Worm (Caenorhabditis elegans): ENCODE measurements around the gene Y57A10B.6.

Y57A10B.6 gene

DNA sequence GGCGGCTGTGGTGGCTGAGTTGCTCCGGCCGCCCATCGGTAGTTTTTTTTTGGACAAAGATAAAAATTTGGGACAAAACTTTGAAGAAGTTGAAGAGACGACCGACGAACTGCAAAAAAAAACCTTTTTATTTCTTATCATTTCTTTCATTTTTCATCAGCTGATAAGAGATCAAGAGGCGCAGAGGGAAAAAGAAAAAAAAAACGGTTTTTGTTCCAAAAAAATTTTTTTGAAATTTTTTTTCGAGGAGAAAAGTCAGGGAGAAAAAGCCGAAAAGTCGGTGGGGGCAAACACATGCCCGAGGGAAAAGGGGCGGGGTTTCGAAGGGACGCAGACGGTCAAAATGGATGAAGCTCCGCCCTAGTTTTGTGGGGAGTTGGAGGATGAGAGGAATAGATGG lies 37.8 kb upstream of the Y57A10B.6 start, which contains the start of gene ras-1:
Gene ras-1, minus strand, starts transcription at position 129 of the 400 bp plus-strand sequence.
- TF ChIP-seq T22C8.4 (GFP tag; IDR thresholded peaks at IDR 0.05) (no peak), ztf-23 (GFP tag; IDR thresholded peaks at IDR 0.05) (no peak)

DNA sequence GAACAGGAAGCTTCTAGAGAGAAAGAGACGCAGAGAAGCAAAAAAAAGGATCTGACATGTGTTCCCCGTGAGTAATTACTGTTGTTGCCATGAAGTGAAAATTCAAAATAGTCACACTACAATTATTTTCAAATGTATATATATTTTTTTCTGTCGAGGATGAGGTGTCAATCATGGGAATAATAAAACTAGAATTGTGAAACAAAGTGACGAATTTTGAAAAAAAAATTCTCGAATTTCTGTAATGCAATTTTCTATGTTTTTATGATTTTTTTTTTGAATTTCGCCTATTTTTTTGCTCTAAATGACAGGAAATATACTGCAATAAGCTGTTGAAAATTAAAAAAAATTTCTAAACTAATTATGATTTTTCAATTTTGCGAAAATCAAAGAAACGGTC lies 36.8 kb upstream of the Y57A10B.6 start:
- no peak for TF ChIP-seq ztf-23 (GFP tag; IDR thresholded peaks at IDR 0.05)
- TF ChIP-seq T22C8.4 (GFP tag; IDR thresholded peaks at IDR 0.05): no peak
- no peak for TF ChIP-seq flt-1 (GFP tag; IDR thresholded peaks at IDR 0.05)
- no peak for TF ChIP-seq ztf-29 (GFP tag; IDR thresholded peaks at IDR 0.05)
- TF ChIP-seq tab-1 (GFP tag; IDR thresholded peaks at IDR 0.05): no peak
- TF ChIP-seq med-1 (GFP tag; optimal IDR thresholded peaks at IDR 0.05; ENCODE audit: insufficient read depth): no peak
- TF ChIP-seq klf-2 (GFP tag; conservative IDR thresholded peaks at IDR 0.05): no peak
- no peak for TF ChIP-seq ref-1 (GFP tag; conservative IDR thresholded peaks at IDR 0.05)
- TF ChIP-seq cog-1 (tag; optimal IDR thresholded peaks at IDR 0.05): no peak

DNA sequence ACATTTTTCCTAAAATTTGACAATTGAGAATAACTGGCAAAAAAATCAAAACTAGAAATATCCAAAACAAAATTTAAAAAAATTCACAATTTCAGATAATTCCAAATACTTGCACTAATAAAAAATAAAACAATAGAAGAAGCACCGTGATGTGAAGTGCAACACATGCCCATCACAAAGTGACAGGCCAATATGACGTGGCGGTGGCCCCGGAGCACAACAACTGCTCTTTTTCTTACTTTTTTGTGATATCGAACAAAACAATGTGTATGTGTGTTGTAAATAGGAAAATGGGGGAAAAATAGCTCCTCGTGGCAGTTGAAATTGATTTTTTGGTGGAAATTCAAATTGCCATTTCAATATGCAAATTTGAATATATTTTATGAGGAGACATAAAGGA lies 36.1 kb upstream of the Y57A10B.6 start:
- TF ChIP-seq ref-1 (GFP tag; conservative IDR thresholded peaks at IDR 0.05) (no peak), cog-1 (tag; optimal IDR thresholded peaks at IDR 0.05) (no peak), flt-1 (GFP tag; IDR thresholded peaks at IDR 0.05) (no peak), T22C8.4 (GFP tag; IDR thresholded peaks at IDR 0.05) (no peak), tab-1 (GFP tag; IDR thresholded peaks at IDR 0.05) (no peak), ztf-23 (GFP tag; IDR thresholded peaks at IDR 0.05) (no peak), med-1 (GFP tag; optimal IDR thresholded peaks at IDR 0.05; ENCODE audit: insufficient read depth) (no peak), klf-2 (GFP tag; conservative IDR thresholded peaks at IDR 0.05) (no peak), ztf-29 (GFP tag; IDR thresholded peaks at IDR 0.05) (no peak)

DNA sequence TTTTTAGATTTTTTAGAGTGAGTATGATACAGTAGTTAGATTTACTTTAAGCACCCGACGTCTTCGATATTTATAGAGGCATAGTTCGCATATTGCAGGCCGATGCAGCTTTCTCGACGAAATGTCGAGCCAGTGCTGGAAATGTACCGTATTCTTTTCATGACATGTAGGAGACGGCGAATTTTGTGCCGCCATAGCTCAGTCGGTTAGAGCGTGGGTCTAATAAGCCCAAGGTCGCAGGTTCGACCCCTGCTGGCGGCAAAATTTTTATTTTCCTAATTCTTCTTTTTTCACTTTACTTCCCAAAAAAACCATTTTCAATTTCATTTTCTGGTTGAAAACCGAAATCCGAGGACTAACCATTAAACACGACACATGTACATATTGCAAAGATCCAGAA lies 27.6 kb upstream of the Y57A10B.6 start:
- TF ChIP-seq ztf-29 (GFP tag; IDR thresholded peaks at IDR 0.05): 0 out of 2 replicates have a peak, but pooled peaks have one; percentile 49
- TF ChIP-seq T22C8.4 (GFP tag; IDR thresholded peaks at IDR 0.05): no peak
- no peak for TF ChIP-seq cog-1 (tag; optimal IDR thresholded peaks at IDR 0.05)
- TF ChIP-seq ztf-23 (GFP tag; IDR thresholded peaks at IDR 0.05): no peak
- TF ChIP-seq flt-1 (GFP tag; IDR thresholded peaks at IDR 0.05): peak; percentile 73
- TF ChIP-seq ref-1 (GFP tag; conservative IDR thresholded peaks at IDR 0.05): 0 out of 2 replicates have a peak, but pooled peaks have one; percentile 29
- no peak for TF ChIP-seq med-1 (GFP tag; optimal IDR thresholded peaks at IDR 0.05; ENCODE audit: insufficient read depth)
- no peak for TF ChIP-seq klf-2 (GFP tag; conservative IDR thresholded peaks at IDR 0.05)
- no peak for TF ChIP-seq tab-1 (GFP tag; IDR thresholded peaks at IDR 0.05)

DNA sequence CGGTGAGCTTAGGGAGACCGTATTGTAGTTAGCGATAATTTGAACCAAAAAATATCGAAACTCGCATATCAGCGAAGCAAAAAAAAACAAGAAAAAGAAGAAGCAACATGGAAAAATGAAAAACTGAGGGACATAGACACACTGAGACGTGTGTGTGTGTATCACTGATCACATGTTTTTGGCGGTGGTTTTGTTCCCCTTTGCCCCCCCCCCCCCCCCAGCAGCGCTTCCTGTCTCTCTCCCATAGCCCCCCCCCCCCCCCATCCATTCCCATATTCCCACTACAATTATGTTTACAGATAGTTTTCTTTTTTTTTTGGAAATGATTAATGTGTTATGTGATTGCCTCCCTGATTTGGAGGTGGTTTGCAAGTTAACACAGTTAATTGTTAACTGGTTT lies 20.7 kb upstream of the Y57A10B.6 start:
- TF ChIP-seq ref-1 (GFP tag; conservative IDR thresholded peaks at IDR 0.05) (no peak), flt-1 (GFP tag; IDR thresholded peaks at IDR 0.05) (no peak), cog-1 (tag; optimal IDR thresholded peaks at IDR 0.05) (no peak), ztf-29 (GFP tag; IDR thresholded peaks at IDR 0.05) (no peak), klf-2 (GFP tag; conservative IDR thresholded peaks at IDR 0.05) (no peak), T22C8.4 (GFP tag; IDR thresholded peaks at IDR 0.05) (no peak)

DNA sequence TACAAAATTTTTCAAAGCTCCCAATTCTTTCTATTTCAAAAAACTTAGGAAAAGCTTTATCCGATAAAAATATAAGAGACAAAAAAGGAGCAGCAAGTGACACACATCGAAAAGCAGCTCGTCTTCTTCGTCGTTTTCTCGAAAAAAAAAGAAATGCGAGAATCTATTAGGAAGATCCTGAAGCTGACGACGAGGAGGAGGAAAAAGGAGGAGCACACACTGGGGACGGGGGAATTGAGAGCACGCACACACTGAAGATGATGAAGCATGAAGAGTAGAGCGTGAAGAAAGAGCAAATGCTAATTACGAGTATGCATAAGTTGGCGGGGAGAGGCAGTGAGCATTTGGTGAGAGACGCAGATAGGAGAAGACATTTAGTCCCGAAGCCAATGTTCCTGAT lies 16.0 kb upstream of the Y57A10B.6 start:
- TF ChIP-seq tab-1 (GFP tag; IDR thresholded peaks at IDR 0.05): no peak
- no peak for TF ChIP-seq cog-1 (tag; optimal IDR thresholded peaks at IDR 0.05)
- no peak for TF ChIP-seq med-1 (GFP tag; optimal IDR thresholded peaks at IDR 0.05; ENCODE audit: insufficient read depth)

DNA sequence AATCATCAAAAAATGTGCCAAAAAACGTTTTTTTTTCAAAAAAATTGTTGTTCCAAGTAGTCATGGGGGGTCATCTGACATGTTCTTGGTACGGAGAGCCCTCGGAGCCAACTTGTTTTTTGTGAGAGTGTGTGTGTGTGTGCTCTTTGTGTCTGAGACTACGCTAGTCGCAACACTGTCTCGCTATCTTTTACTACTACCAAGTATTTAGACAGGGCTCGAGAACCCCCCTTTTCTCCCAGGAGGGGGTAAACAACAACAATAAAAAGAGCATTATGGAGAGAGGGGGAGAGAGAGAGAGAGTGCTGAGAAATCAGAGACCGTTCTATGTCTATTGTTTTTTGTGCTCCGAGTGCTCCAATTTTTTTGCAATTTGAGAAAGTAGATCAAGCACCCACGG lies 11.1 kb upstream of the Y57A10B.6 start:
- TF ChIP-seq ztf-29 (GFP tag; IDR thresholded peaks at IDR 0.05): no peak
- no peak for TF ChIP-seq tab-1 (GFP tag; IDR thresholded peaks at IDR 0.05)
- TF ChIP-seq flt-1 (GFP tag; IDR thresholded peaks at IDR 0.05): no peak
- no peak for TF ChIP-seq T22C8.4 (GFP tag; IDR thresholded peaks at IDR 0.05)
- TF ChIP-seq ztf-23 (GFP tag; IDR thresholded peaks at IDR 0.05): no peak
- no peak for TF ChIP-seq klf-2 (GFP tag; conservative IDR thresholded peaks at IDR 0.05)
- no peak for TF ChIP-seq ref-1 (GFP tag; conservative IDR thresholded peaks at IDR 0.05)
- TF ChIP-seq med-1 (GFP tag; optimal IDR thresholded peaks at IDR 0.05; ENCODE audit: insufficient read depth): no peak
- no peak for TF ChIP-seq cog-1 (tag; optimal IDR thresholded peaks at IDR 0.05)

DNA sequence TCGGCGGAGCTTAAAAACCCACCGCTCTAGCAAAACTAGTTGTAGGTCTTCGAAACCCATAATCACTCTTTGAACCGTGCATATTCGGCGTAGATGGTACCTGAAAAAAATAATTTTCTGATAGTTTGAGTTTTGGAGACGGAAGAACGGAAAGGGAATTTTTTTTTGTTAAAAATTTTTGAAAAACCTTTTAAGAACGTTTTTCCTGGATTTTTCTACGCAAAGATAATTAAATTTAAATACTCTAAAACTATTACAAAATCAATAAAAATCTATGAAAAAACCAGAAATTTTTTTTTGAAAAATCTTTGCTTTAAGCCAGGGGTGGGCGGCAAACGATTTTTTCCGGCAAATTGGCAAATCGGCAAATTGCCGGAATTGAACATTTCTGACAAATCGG lies 10.5 kb upstream of the Y57A10B.6 start, which contains the start of gene marc-5:
Gene marc-5, minus strand, starts transcription at position 101 of the 400 bp plus-strand sequence.
- TF ChIP-seq ref-1 (GFP tag; conservative IDR thresholded peaks at IDR 0.05) (no peak), ztf-29 (GFP tag; IDR thresholded peaks at IDR 0.05) (no peak)

DNA sequence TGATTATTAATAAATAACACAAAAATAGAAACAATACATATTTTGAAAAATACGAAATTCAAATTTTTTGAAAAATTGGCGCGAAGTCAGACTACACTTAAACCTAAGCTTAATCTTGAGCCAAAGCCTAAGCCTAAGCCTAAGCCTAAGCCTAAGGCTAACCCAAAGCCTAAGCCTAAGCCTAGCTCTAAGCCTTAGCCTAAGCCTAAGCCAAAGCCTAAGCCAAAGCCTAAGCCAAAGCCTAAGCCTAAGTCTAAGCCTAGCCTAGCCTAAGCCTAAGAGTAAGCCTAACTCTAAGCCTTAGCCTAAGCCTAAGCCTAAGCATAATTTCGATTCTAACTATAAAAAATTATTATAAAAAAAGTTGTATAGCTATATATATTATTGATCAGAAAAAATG lies 9.0 kb upstream of the Y57A10B.6 start:
- TF ChIP-seq klf-2 (GFP tag; conservative IDR thresholded peaks at IDR 0.05) (no peak), T22C8.4 (GFP tag; IDR thresholded peaks at IDR 0.05) (no peak), tab-1 (GFP tag; IDR thresholded peaks at IDR 0.05) (no peak), ztf-23 (GFP tag; IDR thresholded peaks at IDR 0.05) (no peak), med-1 (GFP tag; optimal IDR thresholded peaks at IDR 0.05; ENCODE audit: insufficient read depth) (no peak), flt-1 (GFP tag; IDR thresholded peaks at IDR 0.05) (no peak), ref-1 (GFP tag; conservative IDR thresholded peaks at IDR 0.05) (no peak), ztf-29 (GFP tag; IDR thresholded peaks at IDR 0.05) (no peak), cog-1 (tag; optimal IDR thresholded peaks at IDR 0.05) (no peak)

DNA sequence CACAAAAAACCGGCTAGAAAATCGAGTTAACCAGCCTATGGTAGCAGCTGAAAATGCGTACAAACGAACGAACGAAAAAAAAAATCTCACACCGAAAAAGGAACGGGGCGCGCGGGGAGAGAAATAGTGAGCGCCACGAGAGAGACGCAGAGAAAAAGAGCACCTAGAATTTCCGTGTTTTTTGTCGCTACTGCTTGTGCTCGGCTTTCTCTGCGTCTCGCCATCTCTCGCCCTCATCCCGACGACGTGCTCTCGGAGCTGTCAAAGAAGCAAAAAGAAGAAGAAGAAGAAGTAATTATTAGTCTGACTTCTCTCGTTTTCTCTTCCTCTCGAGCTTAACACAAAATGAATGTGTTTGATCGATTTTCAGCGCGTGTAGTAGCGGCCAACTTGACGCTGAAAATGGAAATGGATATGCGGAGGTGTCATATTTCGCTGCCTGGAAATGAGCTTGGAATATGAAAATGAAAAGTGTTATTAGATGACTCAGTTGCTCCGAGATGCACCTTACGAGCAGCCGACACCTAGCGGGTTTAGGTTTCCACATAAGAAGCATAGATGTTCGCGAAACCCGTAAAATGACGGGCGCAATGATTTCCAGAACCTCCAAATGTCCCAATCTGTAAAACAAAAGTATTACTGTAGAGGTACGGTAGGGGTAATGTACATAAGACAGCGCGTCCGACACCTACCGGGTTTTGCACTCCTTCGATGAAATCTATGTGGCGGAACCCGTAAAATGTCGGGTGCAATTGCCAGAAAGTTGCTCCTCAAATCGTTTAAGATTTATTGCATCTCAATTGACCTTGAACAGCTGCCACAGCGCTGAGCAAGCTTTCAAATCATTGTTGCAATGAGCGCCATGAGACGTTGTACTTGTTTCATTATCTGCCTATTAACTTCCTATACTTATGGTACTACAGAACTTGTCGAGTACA lies 7.0 kb upstream of the Y57A10B.6 start, which contains the start of gene btb-14:
Gene btb-14, plus strand, starts transcription at position 839 of the 938 bp plus-strand sequence.
- TF ChIP-seq flt-1 (GFP tag; IDR thresholded peaks at IDR 0.05): no peak
- no peak for TF ChIP-seq tab-1 (GFP tag; IDR thresholded peaks at IDR 0.05)
- no peak for TF ChIP-seq cog-1 (tag; optimal IDR thresholded peaks at IDR 0.05)
- no peak for TF ChIP-seq ref-1 (GFP tag; conservative IDR thresholded peaks at IDR 0.05)
- no peak for TF ChIP-seq ztf-29 (GFP tag; IDR thresholded peaks at IDR 0.05)
- no peak for TF ChIP-seq T22C8.4 (GFP tag; IDR thresholded peaks at IDR 0.05)
- no peak for TF ChIP-seq klf-2 (GFP tag; conservative IDR thresholded peaks at IDR 0.05)
- TF ChIP-seq med-1 (GFP tag; optimal IDR thresholded peaks at IDR 0.05; ENCODE audit: insufficient read depth): no peak
- no peak for TF ChIP-seq ztf-23 (GFP tag; IDR thresholded peaks at IDR 0.05)
